Worm (Caenorhabditis elegans) whole organism, L4/young adult: ENCODE data around the gene C45G7.4.

Experiments used
- W03F9.2 ChIP-seq: fragments of 150-350 bp; optimal IDR thresholded peaks from 2 replicates; lab custom pipeline; 2014; ENCODE audit warnings: missing biosample characterization, missing genetic modification characterization
- dao-5 ChIP-seq: sonication (generic microtip); optimal IDR thresholded peaks from 2 replicates; lab custom pipeline; 2016; ENCODE audit warnings: missing genotype, missing genetic modification characterization, moderate library complexity, missing compliant biosample characterization
- him-1 ChIP-seq: sonication (generic microtip); optimal IDR thresholded peaks from 2 replicates; lab custom pipeline; 2016; ENCODE audit warnings: missing genotype, missing genetic modification reagents, missing genetic modification characterization, missing compliant biosample characterization

Gene C45G7.4

DNA sequence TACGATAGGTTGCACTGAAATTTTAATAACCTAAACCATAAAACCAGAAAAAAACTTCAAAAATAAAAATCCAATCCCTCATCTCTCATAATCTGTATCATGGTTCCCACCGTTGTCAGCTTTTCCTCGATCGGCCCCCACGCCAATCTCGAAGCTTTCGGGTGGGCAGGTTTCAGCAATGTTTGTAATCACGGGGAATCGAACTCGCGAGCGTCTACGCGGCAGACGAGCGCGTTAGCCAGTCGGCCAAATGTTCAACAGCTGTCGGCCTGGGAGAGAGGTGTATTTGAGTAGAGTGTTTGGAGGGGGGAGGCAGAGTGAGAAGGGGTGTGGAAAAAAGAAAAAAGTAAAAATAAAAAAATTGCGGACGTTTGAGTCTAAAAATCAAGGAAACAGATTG, 24.4 kb upstream of the C45G7.4 start:
- TF ChIP-seq W03F9.2 = peak; percentile 45
- TF ChIP-seq dao-5 (tag; lab: Kevin White, UChicago) = peak; percentile 75
- peak; percentile 47 for TF ChIP-seq him-1 (tag; lab: Kevin White, UChicago)

DNA sequence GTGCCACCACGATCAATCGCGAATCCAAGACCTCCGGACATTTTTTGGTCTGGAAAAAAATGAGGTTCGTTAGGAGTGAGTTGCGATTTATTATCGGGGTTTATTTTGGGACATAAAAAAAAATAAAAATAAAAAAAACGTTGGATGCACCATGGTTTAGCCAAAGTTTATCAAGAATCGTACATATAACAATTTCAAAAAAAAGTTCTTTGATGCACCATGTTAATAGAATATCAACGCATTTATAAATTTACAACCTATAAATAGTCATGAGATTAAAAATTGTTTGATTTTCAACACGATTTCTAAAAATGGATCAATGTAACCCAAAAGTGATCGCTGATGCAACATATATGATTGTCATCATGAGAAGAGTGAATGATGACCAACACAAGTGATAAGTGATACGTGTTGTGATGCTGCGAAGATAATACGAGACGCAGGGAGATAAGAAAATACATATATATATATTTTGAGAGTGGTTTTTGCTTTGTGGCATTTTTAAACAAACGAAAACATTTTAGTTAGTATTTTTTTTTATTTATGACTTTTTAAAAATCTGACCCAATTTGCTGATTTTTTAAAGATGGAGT, 20.3 kb upstream of the C45G7.4 start, which contains the start of gene Y38F2AR.12:
Gene Y38F2AR.12, minus strand, starts transcription at position 51 of the 593 bp plus-strand sequence.
- TF ChIP-seq dao-5 (tag; lab: Kevin White, UChicago) (no peak), W03F9.2 (no peak), him-1 (tag; lab: Kevin White, UChicago) (no peak)

DNA sequence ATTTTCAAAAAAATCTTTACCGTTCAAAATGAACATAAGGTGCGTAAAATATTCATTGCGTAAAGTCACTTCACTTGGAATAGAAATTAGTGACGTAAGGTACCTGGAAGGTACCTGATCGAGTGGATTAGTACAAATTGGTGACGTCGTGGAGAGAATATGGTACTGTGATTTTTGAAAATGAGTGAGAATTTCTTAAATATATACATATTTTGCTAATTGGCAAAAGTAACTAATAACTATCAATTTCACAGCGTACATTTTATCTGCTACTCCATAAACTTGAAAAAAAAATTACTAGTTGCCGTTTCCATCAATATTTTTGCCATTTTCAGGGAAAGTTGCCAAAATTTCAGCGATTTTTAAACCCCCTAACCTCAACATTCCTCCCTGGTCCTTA, 16.1 kb upstream of the C45G7.4 start:
- no peak for TF ChIP-seq dao-5 (tag; lab: Kevin White, UChicago)
- no peak for TF ChIP-seq W03F9.2
- no peak for TF ChIP-seq him-1 (tag; lab: Kevin White, UChicago)

DNA sequence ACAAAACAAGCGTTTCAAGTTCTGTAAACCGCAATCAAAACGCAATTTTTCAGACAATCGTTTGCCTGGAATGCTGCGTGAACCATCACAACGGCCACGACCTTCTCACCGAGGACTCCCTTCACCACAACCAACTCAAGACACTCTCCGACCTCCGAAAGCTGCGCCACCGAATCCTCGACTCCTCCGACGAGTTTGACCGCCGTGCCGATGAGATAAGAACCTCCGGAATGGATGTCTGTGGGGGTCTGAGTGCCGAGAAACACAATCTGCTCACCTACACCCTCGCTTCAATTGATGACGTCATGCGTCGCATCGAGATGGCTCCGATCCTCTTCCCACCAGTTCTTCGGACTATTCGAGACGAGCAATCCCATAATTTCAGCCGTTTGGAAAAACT, 1.6 kb downstream of the C45G7.4 start:
- TF ChIP-seq W03F9.2 (no peak), him-1 (tag; lab: Kevin White, UChicago) (no peak), dao-5 (tag; lab: Kevin White, UChicago) (no peak)

DNA sequence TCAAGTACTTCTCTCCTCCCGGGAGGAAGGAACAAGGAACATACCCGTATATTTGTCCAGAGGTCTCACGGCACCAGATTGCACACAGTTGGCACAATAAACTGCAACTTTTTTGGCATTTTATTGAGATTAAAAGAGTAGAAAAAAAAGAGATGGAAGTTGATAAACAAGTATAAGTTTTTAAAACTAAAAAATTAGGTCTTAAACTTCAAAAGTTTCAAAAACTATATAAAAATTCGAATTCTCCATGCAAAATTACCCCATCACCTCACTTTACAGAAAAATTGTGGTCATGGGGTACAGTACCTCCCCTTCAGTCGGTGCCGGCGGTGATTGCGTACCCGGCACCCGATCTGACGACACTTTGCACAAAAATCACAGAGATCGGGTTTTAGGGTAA, 18.4 kb downstream of the C45G7.4 start, which contains the start of gene C45G7.13:
Gene C45G7.13, minus strand, starts transcription at position 101 of the 400 bp plus-strand sequence.
- TF ChIP-seq dao-5 (tag; lab: Kevin White, UChicago) (no peak), him-1 (tag; lab: Kevin White, UChicago) (no peak), W03F9.2 (no peak)

DNA sequence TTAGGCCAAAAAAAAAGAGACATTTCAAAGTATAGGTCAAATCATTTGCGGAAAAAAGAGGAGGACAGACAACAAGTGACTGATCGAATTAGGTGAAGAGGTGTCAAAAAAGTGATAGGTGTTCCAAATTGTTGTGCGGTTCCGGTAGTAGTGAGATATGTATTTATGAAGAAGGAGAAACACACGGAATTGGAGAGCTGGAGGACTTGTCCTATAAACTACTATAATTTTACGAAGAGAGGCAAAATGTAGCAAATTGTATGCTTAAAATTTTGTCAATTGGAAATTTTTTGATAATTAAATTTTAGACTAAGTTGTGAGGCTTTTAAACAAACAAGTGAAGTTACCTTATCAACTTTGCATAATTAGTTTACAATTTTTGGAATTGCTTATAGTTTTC, 18.9 kb downstream of the C45G7.4 start:
- TF ChIP-seq W03F9.2 = no peak
- no peak for TF ChIP-seq dao-5 (tag; lab: Kevin White, UChicago)
- TF ChIP-seq him-1 (tag; lab: Kevin White, UChicago) = no peak

DNA sequence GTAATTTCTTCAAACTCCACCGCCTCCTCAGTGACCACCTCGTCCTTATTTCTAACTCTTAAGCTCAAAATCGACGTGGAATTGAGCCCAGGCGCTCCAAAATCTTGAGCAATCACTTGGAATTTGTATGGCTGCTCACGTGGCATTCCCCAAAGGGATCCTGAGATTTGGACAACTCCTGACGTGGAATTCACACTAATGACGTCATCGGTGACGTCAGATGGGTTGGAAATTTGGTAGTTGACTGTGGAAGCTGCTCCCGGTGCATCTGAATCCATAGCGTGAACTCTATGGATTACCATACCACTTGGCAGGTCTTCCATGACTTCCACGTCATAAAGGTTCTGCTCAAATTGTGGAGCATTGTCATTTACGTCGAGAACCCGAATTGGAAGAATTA, 22.3 kb downstream of the C45G7.4 start:
- TF ChIP-seq W03F9.2 (no peak), dao-5 (tag; lab: Kevin White, UChicago) (no peak)

DNA sequence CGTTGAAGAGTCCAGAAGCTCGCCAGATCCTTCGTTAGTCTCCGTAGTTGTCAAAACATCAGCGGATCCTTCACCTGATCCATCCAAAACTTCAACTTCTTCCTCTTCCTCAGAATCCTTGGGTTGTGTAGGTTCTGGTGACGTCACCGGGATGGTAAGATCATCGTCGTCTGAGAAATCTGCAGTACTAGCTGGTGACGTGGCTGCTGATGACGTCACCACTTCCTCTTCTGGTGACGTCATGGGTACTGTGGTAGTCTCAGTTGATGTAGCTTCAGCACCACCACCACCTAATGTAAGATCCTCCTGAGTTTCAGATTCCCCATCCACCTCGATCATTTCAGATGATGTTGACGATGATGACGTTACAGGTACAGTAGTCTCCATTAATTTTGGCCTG, 28.6 kb downstream of the C45G7.4 start:
- TF ChIP-seq him-1 (tag; lab: Kevin White, UChicago) (no peak), dao-5 (tag; lab: Kevin White, UChicago) (no peak), W03F9.2 (no peak)

DNA sequence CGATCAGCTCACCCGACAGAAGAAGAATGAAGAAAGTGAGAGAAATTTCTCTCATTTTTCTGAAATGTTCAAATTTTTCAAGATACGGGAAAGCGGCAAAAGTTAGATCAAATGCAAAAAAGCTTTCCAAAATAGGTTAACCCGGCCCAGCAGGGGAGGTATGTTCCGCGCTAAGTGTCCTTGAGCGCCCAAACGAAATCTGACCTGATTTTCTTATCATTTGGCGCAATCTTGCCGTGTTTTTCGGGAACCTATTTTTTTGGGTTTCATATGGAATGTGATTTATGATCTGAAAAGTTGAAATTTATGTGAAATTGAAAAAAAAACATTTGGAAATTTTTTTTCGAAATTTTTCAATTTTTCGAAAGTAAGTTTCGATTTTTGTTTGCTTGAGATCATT, 30.5 kb downstream of the C45G7.4 start, which contains the start of gene cdh-10:
Gene cdh-10, minus strand, starts transcription at position 59 of the 400 bp plus-strand sequence.
- TF ChIP-seq dao-5 (tag; lab: Kevin White, UChicago) (no peak), W03F9.2 (no peak)

DNA sequence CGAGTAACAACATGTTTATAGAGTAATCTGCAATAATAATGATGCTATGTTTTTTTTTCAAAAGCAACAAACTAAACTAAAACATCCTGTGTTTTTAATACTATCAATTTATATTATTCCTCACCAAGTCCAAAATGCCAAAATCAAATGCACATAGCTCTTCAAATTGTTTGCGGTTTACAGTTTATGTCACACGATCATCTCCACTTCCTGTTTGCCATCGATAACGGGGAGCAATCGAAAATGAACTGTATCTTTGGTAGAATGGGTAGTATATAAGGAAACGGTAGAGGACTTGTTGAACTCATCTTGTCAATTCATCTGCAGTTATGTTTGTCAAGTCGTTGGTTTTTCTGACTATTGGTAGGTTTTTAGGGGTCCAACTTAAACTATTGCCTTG, 31.4 kb downstream of the C45G7.4 start, which contains the start of gene ilys-3:
Gene ilys-3, plus strand, starts transcription at position 301 of the 400 bp plus-strand sequence.
- no peak for TF ChIP-seq dao-5 (tag; lab: Kevin White, UChicago)
- no peak for TF ChIP-seq him-1 (tag; lab: Kevin White, UChicago)
- no peak for TF ChIP-seq W03F9.2

DNA sequence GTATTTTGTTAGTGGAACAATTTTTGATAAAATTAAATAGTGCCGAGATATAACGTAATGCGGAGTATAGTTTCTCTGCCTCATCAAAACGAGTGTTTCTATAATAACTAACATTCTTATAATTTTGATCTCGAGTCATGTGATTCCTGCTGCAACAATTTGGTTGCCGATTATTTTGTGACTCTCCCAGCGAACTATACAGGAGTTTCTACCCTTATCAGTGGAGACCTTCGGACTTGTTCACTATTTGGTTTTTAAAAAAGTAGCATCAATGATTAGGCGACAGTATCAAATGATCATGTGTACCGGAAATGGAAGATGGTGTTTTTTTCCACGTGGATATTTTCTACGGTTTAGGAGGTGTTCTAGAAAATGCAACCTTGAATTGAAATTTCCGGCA, 33.5 kb downstream of the C45G7.4 start:
- no peak for TF ChIP-seq dao-5 (tag; lab: Kevin White, UChicago)
- TF ChIP-seq him-1 (tag; lab: Kevin White, UChicago) = no peak
- TF ChIP-seq W03F9.2 = no peak

DNA sequence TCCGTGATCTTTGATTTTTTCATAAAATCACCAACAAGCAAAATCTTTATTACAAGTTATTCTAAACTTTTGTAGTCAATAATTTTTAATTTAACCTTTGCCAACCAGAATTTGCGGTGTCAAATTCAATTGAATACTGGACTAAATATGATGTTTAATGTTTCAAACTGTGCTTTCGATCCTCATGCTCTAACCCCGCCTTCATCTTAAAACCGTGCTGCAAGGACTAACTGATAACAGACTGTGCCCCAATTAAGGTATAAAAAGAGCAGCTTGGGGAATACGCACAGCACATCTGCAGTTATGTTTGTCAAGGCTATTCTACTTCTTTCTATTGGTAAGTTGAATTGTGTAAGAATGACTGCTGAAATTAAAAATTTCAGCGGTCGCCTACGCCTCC, 34.6 kb downstream of the C45G7.4 start, which contains the start of gene ilys-2:
Gene ilys-2, plus strand, starts transcription at position 301 of the 400 bp plus-strand sequence.
- TF ChIP-seq W03F9.2 = no peak
- no peak for TF ChIP-seq him-1 (tag; lab: Kevin White, UChicago)
- TF ChIP-seq dao-5 (tag; lab: Kevin White, UChicago) = no peak

DNA sequence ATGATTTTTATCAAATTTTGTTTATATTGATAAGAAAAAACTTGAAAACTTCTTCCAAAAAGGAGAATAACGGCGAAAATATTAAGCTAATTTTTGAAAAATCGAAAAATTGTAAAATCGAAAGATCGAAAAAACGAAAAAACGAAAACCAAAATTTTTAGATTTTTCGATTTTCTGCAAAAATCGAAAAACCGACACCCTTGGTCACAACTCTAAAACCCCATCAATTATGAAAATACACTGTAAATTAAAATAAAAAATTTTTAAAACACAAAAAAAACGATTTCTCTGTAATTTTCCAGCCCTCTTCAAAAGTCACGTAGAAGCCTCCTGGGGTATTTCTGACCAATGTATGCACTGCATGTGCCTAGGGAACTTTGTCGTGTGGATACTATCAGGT, 37.3 kb downstream of the C45G7.4 start, which contains the start of gene ilys-1:
Gene ilys-1, plus strand, starts transcription at position 301 of the 400 bp plus-strand sequence.
- TF ChIP-seq him-1 (tag; lab: Kevin White, UChicago) (no peak), W03F9.2 (no peak), dao-5 (tag; lab: Kevin White, UChicago) (no peak)

DNA sequence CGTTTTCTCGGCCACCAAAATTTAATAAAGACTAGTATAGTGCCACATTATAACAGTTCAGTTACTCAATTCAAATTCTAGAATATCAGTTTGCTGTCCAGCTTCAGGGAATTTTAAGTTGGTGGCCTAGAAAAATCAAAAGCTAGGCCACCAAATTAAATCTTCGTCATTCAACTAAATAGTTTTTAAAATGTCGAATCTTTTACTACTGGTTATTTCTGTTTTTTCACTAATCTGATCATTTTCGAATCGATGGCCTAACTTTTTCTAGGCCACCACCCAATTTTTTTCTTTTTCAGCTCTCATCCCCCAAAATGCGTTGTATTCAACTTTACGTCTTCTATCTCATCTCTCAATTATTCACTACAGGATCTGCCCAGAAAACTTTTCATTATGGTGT, 43.6 kb downstream of the C45G7.4 start, which contains the start of gene grd-16:
Gene grd-16, plus strand, starts transcription at position 301 of the 400 bp plus-strand sequence.
- no peak for TF ChIP-seq dao-5 (tag; lab: Kevin White, UChicago)
- TF ChIP-seq W03F9.2 = no peak
- TF ChIP-seq him-1 (tag; lab: Kevin White, UChicago) = no peak

DNA sequence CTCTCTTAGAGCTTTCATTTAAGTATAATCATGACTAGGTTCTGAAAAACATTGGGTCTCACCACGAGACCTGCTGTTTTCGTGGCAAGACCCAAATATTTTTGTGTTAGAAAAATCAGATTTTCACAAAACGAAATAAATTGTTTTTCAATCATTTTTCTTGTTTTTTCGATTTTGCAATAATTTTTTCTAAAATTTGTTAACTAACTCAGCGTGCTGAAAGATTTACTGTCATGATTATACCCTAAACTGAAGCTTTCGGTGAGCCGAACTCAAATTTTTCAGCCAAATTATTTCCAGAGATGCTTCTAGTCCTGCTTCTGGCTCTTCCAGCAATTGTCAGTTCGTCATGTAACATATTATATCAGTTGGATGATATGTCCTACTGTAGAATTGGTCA, 49.2 kb downstream of the C45G7.4 start, which contains the start of gene Y69A2AL.2:
Gene Y69A2AL.2, plus strand, starts transcription at position 301 of the 400 bp plus-strand sequence.
- TF ChIP-seq him-1 (tag; lab: Kevin White, UChicago) (no peak), dao-5 (tag; lab: Kevin White, UChicago) (no peak), W03F9.2 (no peak)
